Worm (Caenorhabditis elegans) whole organism, L4 larva: ENCODE results near the gene ech-6.

Source experiments
- D1046.2 ChIP-seq: fragments of 200-800 bp; sonication (Bioruptor generic); IDR thresholded peaks from 2 replicates; pipeline ENCODE4 v1.3.6; 2022; ENCODE audit warnings: missing genetic modification characterization, missing compliant biosample characterization
- F26F4.8 ChIP-seq: fragments of 200-800 bp; sonication (Bioruptor generic); conservative IDR thresholded peaks from 2 replicates; pipeline ENCODE4 v1.3.6; 2022; ENCODE audit warnings: missing genetic modification characterization, missing compliant biosample characterization
- T20F7.1 ChIP-seq: fragments of 200-800 bp; sonication (Bioruptor generic); optimal IDR thresholded peaks from 2 replicates; lab custom pipeline; 2018; ENCODE audit warnings: mild to moderate bottlenecking, missing genetic modification characterization, missing compliant biosample characterization
- T26A8.4 ChIP-seq: fragments of 200-800 bp; sonication (Bioruptor generic); IDR thresholded peaks from 2 replicates; pipeline ENCODE4 v1.3.6; 2022; ENCODE audit warnings: missing genetic modification characterization, missing compliant biosample characterization
- Y105C5A.15 ChIP-seq: fragments of 200-800 bp; sonication (Bioruptor generic); IDR thresholded peaks from 2 replicates; pipeline ENCODE4 v1.3.6; 2022; ENCODE audit warnings: missing genetic modification characterization, missing compliant biosample characterization
- ZK546.5 ChIP-seq, 2 experiments: sonication (generic microtip); optimal IDR thresholded peaks; 2 replicates each; lab custom pipeline; 2017; ENCODE audit warnings: missing biosample characterization in 2 of 2, missing genetic modification characterization in 2 of 2
- arid-1 ChIP-seq: fragments of 200-800 bp; sonication (Bioruptor generic); conservative IDR thresholded peaks from 2 replicates; pipeline ENCODE4 v1.3.6; 2022; ENCODE audit warnings: missing genetic modification reagents, missing genetic modification characterization, missing compliant biosample characterization
- attf-4 ChIP-seq: sonication (generic microtip); optimal IDR thresholded peaks from 3 replicates; lab custom pipeline; 2017; ENCODE audit warnings: missing biosample characterization, missing genetic modification characterization
- ceh-28 ChIP-seq: fragments of 150-350 bp; optimal IDR thresholded peaks from 2 replicates; lab custom pipeline; 2014; ENCODE audit warnings: missing biosample characterization, missing genetic modification reagents, missing genetic modification characterization
- ceh-32 ChIP-seq: sonication (generic microtip); optimal IDR thresholded peaks from 2 replicates; lab custom pipeline; 2016; ENCODE audit warnings: mild to moderate bottlenecking, missing genetic modification characterization, missing compliant biosample characterization; ENCODE audit not compliant: poor library complexity
- daf-12 ChIP-seq: fragments of 150-350 bp; optimal IDR thresholded peaks from 2 replicates; lab custom pipeline; 2014; ENCODE audit warnings: missing biosample characterization, missing genetic modification reagents, missing genetic modification characterization
- daf-16 ChIP-seq, 3 experiments: sonication (generic microtip); optimal IDR thresholded peaks; 2 replicates each; lab custom pipeline; 2016 to 2017; ENCODE audit warnings: missing genetic modification characterization in 3 of 3, missing genetic modification reagents in 3 of 3, mild to moderate bottlenecking in 2 of 3, missing compliant biosample characterization in 2 of 3, missing biosample characterization in 1 of 3, moderate library complexity in 1 of 3
- dmd-6 ChIP-seq: fragments of 200-800 bp; sonication (Bioruptor generic); IDR thresholded peaks from 2 replicates; pipeline ENCODE4 v1.3.6; 2022; ENCODE audit warnings: missing genetic modification reagents, missing genetic modification characterization, missing compliant biosample characterization
- dmd-9 ChIP-seq: fragments of 200-800 bp; sonication (Bioruptor generic); IDR thresholded peaks from 2 replicates; pipeline ENCODE4 v1.3.6; 2022; ENCODE audit warnings: missing genetic modification reagents, missing genetic modification characterization, missing compliant biosample characterization
- dpl-1 ChIP-seq: fragments of 150-350 bp; optimal IDR thresholded peaks from 2 replicates; lab custom pipeline; 2014; ENCODE audit warnings: missing biosample characterization, missing genetic modification reagents, missing genetic modification characterization
- duxl-1 ChIP-seq: sonication (generic microtip); optimal IDR thresholded peaks from 2 replicates; lab custom pipeline; 2016; ENCODE audit warnings: mild to moderate bottlenecking, missing genetic modification characterization, moderate library complexity, missing compliant biosample characterization; ENCODE audit not compliant: poor library complexity
- dve-1 ChIP-seq: sonication (generic microtip); optimal IDR thresholded peaks from 2 replicates; lab custom pipeline; 2017; ENCODE audit warnings: antibody characterized with exemption, mild to moderate bottlenecking, missing genetic modification characterization, missing compliant biosample characterization; ENCODE audit not compliant: insufficient read depth
- egl-43 ChIP-seq: fragments of 200-800 bp; sonication (Bioruptor generic); IDR thresholded peaks from 2 replicates; pipeline ENCODE4 v1.3.6; 2022; ENCODE audit warnings: missing genetic modification reagents, missing genetic modification characterization, missing compliant biosample characterization
- gei-8 ChIP-seq: fragments of 200-800 bp; sonication (Bioruptor generic); optimal IDR thresholded peaks from 2 replicates; lab custom pipeline; 2018; ENCODE audit warnings: mild to moderate bottlenecking, missing genetic modification characterization, missing compliant biosample characterization
- lin-13 ChIP-seq: fragments of 150-350 bp; optimal IDR thresholded peaks from 2 replicates; lab custom pipeline; 2014; ENCODE audit warnings: missing biosample characterization, missing genetic modification reagents, missing genetic modification characterization
- lin-38 ChIP-seq: fragments of 200-800 bp; sonication (Bioruptor generic); IDR thresholded peaks from 2 replicates; pipeline ENCODE4 v1.3.6; 2022; ENCODE audit warnings: missing genetic modification reagents, missing genetic modification characterization, missing compliant biosample characterization
- lsy-2 ChIP-seq, 2 experiments: fragments of 150-350 bp in 1 of 2; sonication (generic microtip) in 1 of 2; optimal IDR thresholded peaks; 2 replicates each; lab custom pipeline; 2014 to 2017; ENCODE audit warnings: missing biosample characterization in 2 of 2, missing genetic modification characterization in 2 of 2
- mdl-1 ChIP-seq, 2 experiments: fragments of 150-350 bp in 1 of 2; sonication (generic microtip) in 1 of 2; optimal IDR thresholded peaks; 2 replicates each; lab custom pipeline; 2014 to 2017; ENCODE audit warnings: missing biosample characterization in 2 of 2, missing genetic modification characterization in 2 of 2
- nhr-10 ChIP-seq: fragments of 150-350 bp; optimal IDR thresholded peaks from 2 replicates; lab custom pipeline; 2014; ENCODE audit warnings: missing biosample characterization, missing genetic modification characterization
- nhr-25 ChIP-seq: sonication (generic microtip); optimal IDR thresholded peaks from 2 replicates; lab custom pipeline; 2017; ENCODE audit warnings: missing genetic modification characterization, mild to moderate bottlenecking, missing compliant biosample characterization, antibody characterized with exemption, moderate library complexity, borderline replicate concordance; ENCODE audit not compliant: insufficient read depth
- nhr-28 ChIP-seq: fragments of 150-350 bp; optimal IDR thresholded peaks from 2 replicates; lab custom pipeline; 2014; ENCODE audit warnings: missing biosample characterization, missing genetic modification characterization
- nhr-42 ChIP-seq: fragments of 200-800 bp; sonication (Bioruptor generic); IDR thresholded peaks from 2 replicates; pipeline ENCODE4 v1.3.6; 2022; ENCODE audit warnings: missing genetic modification characterization, missing compliant biosample characterization
- nhr-76 ChIP-seq: fragments of 150-350 bp; optimal IDR thresholded peaks from 2 replicates; lab custom pipeline; 2014; ENCODE audit warnings: missing biosample characterization, missing genetic modification characterization
- nhr-77 ChIP-seq: fragments of 150-350 bp; optimal IDR thresholded peaks from 2 replicates; lab custom pipeline; 2014; ENCODE audit warnings: missing biosample characterization, missing genetic modification characterization
- pqm-1 ChIP-seq: sonication (generic microtip); optimal IDR thresholded peaks from 2 replicates; lab custom pipeline; 2017; ENCODE audit warnings: missing biosample characterization, missing genetic modification characterization
- saeg-2 ChIP-seq: fragments of 200-800 bp; sonication (Bioruptor generic); IDR thresholded peaks from 2 replicates; pipeline ENCODE4 v1.3.6; 2022; ENCODE audit warnings: missing genetic modification reagents, missing genetic modification characterization, missing compliant biosample characterization
- skn-1 ChIP-seq: fragments of 150-350 bp; optimal IDR thresholded peaks from 2 replicates; lab custom pipeline; 2014; ENCODE audit warnings: missing biosample characterization, missing genetic modification characterization
- unc-130 ChIP-seq: sonication (generic microtip); optimal IDR thresholded peaks from 2 replicates; lab custom pipeline; 2016; ENCODE audit warnings: missing genetic modification reagents, missing genetic modification characterization, missing compliant biosample characterization
- unc-62 ChIP-seq, 3 experiments: fragments of 150-350 bp in 1 of 3; sonication (generic microtip); optimal IDR thresholded peaks in 2 of 3; peaks in 1 of 3; 1 replicate in 1 of 3; 2 replicates in 2 of 3; lab custom pipeline; 2014 to 2017; ENCODE audit warnings: missing biosample characterization in 3 of 3, missing genetic modification characterization in 3 of 3, missing genetic modification reagents in 3 of 3, missing genotype in 1 of 3
- zip-2 ChIP-seq: fragments of 150-350 bp; optimal IDR thresholded peaks from 2 replicates; lab custom pipeline; 2014; ENCODE audit warnings: missing biosample characterization, missing genetic modification characterization
- ztf-7 ChIP-seq: fragments of 150-350 bp; optimal IDR thresholded peaks from 2 replicates; lab custom pipeline; 2014; ENCODE audit warnings: missing biosample characterization, missing genetic modification characterization

ech-6 gene

ce11 chrIII:9793592-9794417, 41.1 kb upstream of the ech-6 start, which contains the start of the genes R10E11.9 and mcm-6:
TSS of gene R10E11.9 (minus strand) at chrIII:9793642.
TSS of gene mcm-6 (plus strand) at chrIII:9794367.
- TF ChIP-seq unc-130, result peak; percentile 62
- no peak for TF ChIP-seq skn-1 (tag; lab: Kevin White, UChicago)
- no peak for TF ChIP-seq nhr-10 (tag; lab: Kevin White, UChicago)
- peak; percentile 70 for TF ChIP-seq nhr-28 (tag; lab: Kevin White, UChicago)
- peak; percentile 79 for TF ChIP-seq dpl-1 (GFP tag; lab: Kevin White, UChicago)
- peak in 1 of 2 experiments; percentile 11 for TF ChIP-seq unc-62 (GFP tag; optimal IDR thresholded peaks at IDR 0.05 in 1 of 2; lab: Kevin White, UChicago)
- TF ChIP-seq unc-62 (tag; optimal IDR thresholded peaks at IDR 0.05; lab: Kevin White, UChicago), result no peak
- no peak for TF ChIP-seq daf-16 (GFP tag; optimal IDR thresholded peaks at IDR 0.05; lab: Kevin White, UChicago)
- TF ChIP-seq daf-16 (tag; optimal IDR thresholded peaks at IDR 0.05; lab: Kevin White, UChicago), result peak; percentile 23

DNA sequence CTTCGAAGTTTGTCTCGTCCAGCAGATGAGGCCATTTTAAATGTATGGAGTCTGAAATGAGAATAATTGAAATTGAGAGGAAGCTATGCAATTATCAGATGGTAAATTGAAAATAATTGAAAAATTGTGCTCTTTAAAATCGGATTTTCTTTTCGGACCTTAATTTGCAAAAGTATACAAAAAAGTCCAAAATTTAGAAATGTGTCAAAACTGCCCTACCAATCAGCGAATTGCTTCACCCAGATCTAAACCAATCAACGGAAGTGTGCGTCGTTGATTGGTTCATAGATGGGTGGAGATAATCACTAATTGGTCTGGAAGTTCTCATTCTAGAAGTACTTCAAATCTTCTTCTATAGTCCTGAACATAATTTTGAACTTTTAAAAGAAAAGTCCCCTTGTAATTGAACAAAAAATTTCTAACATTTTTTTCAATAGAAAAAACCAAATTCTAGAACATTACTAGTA, 37.0 kb upstream of the ech-6 start, which contains the start of gene R10E11.5:
Gene R10E11.5 (minus strand): TSS at position 51 of the 467 bp plus-strand sequence.
- TF ChIP-seq mdl-1 (tag; optimal IDR thresholded peaks at IDR 0.05; lab: Kevin White, UChicago), result no peak
- no peak for TF ChIP-seq D1046.2 (GFP tag; lab: Robert Waterston, UW)
- no peak for TF ChIP-seq attf-4 (tag; lab: Kevin White, UChicago)
- TF ChIP-seq zip-2 (tag; lab: Kevin White, UChicago), result no peak
- no peak for TF ChIP-seq nhr-76 (tag; lab: Kevin White, UChicago)
- TF ChIP-seq unc-62 (GFP tag; optimal IDR thresholded peaks at IDR 0.05 in 1 of 2; lab: Kevin White, UChicago), result no peak
- TF ChIP-seq unc-62 (tag; optimal IDR thresholded peaks at IDR 0.05; lab: Kevin White, UChicago), result no peak
- no peak for TF ChIP-seq egl-43
- TF ChIP-seq ceh-28 (tag; lab: Kevin White, UChicago), result no peak
- no peak for TF ChIP-seq Y105C5A.15 (GFP tag; lab: Robert Waterston, UW)
- TF ChIP-seq duxl-1 (tag; lab: Kevin White, UChicago), result no peak
- no peak for TF ChIP-seq dmd-9 (GFP tag; lab: Robert Waterston, UW)
- no peak for TF ChIP-seq ZK546.5 (tag; optimal IDR thresholded peaks at IDR 0.05; lab: Kevin White, UChicago)
- no peak for TF ChIP-seq daf-12 (tag; lab: Kevin White, UChicago)
- TF ChIP-seq lin-13, result no peak
- no peak for TF ChIP-seq T26A8.4 (GFP tag; lab: Robert Waterston, UW)
- no peak for TF ChIP-seq F26F4.8 (GFP tag; lab: Robert Waterston, UW)

- no peak for TF ChIP-seq arid-1 (GFP tag; lab: Robert Waterston, UW)
- TF ChIP-seq ceh-32 (tag; lab: Kevin White, UChicago), result no peak
- no peak for TF ChIP-seq nhr-25 (tag; lab: Kevin White, UChicago)
- no peak for TF ChIP-seq saeg-2 (GFP tag; lab: Robert Waterston, UW)
- TF ChIP-seq T20F7.1, result no peak
These were observed 36.4 kb upstream of the ech-6 start for ce11 chrIII:9789083-9789482.

- TF ChIP-seq gei-8 (GFP tag; lab: Kevin White, UChicago), result no peak
- TF ChIP-seq daf-16 (GFP tag; optimal IDR thresholded peaks at IDR 0.05; lab: Kevin White, UChicago), result no peak
- peak; percentile 33 for TF ChIP-seq daf-16 (tag; optimal IDR thresholded peaks at IDR 0.05; lab: Kevin White, UChicago)
- TF ChIP-seq nhr-42 (GFP tag; lab: Robert Waterston, UW), result no peak
- TF ChIP-seq dve-1 (tag; lab: Kevin White, UChicago), result peak; percentile 54
- TF ChIP-seq ztf-7 (tag; lab: Kevin White, UChicago), result no peak
- TF ChIP-seq mdl-1 (tag; optimal IDR thresholded peaks at IDR 0.05; lab: Kevin White, UChicago), result no peak
- no peak for TF ChIP-seq egl-43
- 0 out of 2 replicates have a peak, but pooled peaks have one; percentile 31 for TF ChIP-seq lin-38 (GFP tag; lab: Robert Waterston, UW)
- TF ChIP-seq nhr-28 (tag; lab: Kevin White, UChicago), result peak; percentile 40
- peak; percentile 74 for TF ChIP-seq dmd-6 (GFP tag; lab: Robert Waterston, UW)
- peak; percentile 5 for TF ChIP-seq T20F7.1
- TF ChIP-seq lsy-2 (tag; optimal IDR thresholded peaks at IDR 0.05; lab: Kevin White, UChicago), result peak in 1 of 2 experiments; percentile 10
- peak; percentile 88 for TF ChIP-seq pqm-1 (tag; lab: Kevin White, UChicago)
- peak; percentile 17 for TF ChIP-seq nhr-77
These were observed 34.1 kb upstream of the ech-6 start for ce11 chrIII:9786776-9787175.
